Fruit fly (Drosophila melanogaster) whole organism, larva: ENCODE data around the gene RpS8.

Experiments used
- noc ChIP-seq: fragments of 200-800 bp; sonication (Bioruptor generic); optimal IDR thresholded peaks from 3 replicates; lab custom pipeline; 2019; ENCODE audit warnings: missing biosample characterization, mild to moderate bottlenecking, missing genetic modification characterization, moderate library complexity

The RpS8 gene

DNA sequence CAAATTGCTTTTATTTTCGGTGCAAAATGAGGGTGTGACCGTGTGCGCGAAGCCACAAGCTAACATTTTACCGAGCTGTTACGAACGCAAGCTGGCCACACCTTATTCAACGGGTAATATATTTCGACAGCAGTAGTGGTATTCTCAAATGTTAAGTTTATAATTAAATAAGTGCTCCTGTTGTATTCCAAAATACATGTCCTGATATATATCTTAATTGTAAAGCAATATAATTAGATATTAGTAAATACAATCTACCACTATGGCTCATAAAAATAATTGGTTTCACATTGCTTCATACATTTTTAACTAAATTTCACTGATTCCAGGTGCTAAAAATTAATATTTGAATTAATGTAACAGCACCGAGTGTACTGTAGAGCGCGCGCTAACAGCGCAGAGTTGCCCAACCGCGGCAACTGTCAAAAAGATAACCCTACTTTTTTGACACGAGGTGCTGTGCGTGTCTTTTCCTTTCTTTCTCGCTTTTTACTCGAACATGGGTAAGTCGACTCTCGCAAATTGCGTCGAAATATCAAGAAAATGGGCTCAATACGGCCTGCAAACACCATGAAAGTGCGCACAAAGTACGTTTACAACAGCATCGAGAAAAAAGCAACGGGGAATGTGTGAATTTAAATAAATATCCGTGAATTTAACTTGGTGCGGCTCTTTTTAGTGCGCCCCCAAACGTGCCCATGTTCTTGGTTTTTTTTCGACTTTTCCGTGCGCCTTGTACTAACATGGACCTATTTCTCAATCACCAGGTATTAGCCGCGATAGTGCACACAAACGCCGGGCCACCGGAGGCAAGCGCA, at the start of gene RpS8, which contains the start of gene CG15514:
RpS8 (plus strand) TSS at position 151 of the 818 bp plus-strand sequence.
CG15514 (minus strand) TSS at position 63 of the 818 bp plus-strand sequence.
- peak; percentile 68 for TF ChIP-seq noc (tag; lab: Kevin White, UChicago)

DNA sequence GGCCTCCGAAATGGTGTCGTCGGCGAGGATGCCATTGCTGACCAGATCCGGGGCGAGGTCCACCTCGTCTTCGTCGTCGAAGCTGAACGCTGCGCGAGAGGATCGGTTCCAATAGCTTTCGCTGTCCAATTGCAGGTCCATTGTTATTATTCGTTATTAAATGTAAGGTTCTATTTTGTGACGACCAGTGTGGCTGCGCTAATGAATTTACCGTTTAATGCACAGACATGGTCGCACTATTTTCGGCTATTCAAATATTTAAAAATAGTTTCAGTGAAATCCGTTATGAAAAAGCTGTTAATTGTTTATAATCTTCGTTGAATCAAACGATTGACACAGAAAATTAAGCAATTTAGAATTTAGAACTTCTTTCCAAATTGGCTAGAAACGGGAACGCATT, 45.1 kb upstream of the RpS8 start, which contains the start of gene Vps16B:
Vps16B (minus strand) TSS at position 186 of the 400 bp plus-strand sequence.
- TF ChIP-seq noc (tag; lab: Kevin White, UChicago): no peak

DNA sequence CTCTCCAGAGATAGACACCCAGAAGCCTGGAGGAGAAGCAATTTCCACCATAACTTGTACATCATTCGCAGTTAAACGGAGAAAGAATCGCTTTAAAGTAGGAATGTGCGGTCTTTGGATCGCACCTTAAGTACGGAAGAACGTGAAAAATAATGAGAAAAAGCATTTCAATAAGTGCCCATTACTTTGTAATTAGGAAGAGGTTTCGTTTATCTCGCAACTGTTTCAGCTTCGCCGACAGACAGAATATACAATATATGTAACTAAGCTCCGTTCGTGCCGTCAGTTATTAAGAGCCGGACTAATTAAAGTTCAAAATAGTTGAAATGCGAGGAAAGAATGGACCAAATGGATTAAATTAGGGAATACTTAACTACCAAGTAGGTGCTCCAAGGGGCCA, 43.7 kb upstream of the RpS8 start, which contains the start of gene CG7829:
CG7829 (minus strand) TSS at position 101 of the 400 bp plus-strand sequence.
- TF ChIP-seq noc (tag; lab: Kevin White, UChicago): no peak

DNA sequence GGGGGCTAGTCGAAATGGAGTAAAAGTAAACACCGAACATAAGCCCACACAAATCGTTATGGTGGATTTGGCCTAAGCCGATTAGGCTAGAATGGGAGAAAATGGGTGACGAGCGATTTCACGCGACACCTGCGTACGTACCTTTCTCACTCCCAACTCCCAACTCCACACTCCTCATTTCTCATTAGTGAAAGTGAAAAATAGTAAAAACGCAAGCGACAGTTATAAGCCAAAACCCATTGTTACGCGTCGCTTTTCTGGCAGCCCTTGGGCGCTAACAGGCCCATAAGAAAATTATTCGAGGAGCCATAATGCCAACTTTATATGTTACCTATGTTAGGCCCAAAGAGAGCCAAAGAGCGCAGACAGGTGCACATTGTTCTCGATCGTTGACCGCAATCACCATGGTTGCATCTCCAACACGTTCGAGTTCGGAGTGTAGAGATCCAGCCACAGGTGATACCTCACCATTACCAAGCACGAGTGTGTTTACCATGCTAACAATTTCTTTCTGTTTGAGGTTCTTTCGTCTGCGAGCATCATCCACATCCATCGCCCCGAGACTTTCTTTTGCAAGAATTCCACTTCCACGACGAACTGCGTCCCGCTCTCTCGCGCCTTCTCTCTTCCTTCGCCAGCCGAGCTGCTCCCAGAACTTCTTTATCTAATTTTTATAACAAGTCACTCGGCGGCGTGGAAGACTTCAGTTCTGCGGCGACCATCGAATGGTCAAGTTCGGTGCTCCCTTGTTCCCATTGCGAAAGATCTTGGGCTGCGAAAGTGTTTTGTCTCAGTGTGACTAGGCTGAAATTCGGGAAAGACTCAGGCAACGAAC, 42.7 kb upstream of the RpS8 start, which contains the start of gene neo:
neo (plus strand) TSS at position 698 of the 835 bp plus-strand sequence.
- TF ChIP-seq noc (tag; lab: Kevin White, UChicago): no peak

DNA sequence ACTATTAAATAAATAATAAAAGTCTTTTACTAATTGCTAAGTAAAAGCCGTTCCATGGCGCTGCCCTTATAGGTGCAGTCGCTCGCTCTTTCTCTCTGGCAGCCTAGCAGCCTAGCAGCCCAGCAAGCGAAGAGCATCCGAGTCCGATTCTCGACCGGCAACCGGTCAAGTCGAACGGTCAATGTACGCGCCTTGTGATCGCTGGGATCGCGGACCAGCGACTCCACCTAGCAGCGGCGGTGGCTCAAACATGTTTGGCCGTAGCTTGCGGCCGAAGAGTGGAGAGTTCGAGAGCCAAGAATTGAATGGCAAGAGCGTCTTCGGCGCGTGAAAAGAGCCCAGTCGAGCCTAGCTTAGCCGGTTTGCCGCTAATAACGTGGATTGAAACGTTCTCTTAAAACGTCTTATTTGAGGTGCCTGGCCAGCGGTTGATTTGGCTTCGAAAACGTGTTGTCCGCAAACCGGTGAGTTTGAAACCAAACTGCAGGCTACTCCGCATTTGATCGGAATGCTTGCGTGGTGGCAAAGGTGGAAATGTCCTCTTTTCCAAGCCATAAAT, 32.1 kb upstream of the RpS8 start:
- no peak for TF ChIP-seq noc (tag; lab: Kevin White, UChicago)

DNA sequence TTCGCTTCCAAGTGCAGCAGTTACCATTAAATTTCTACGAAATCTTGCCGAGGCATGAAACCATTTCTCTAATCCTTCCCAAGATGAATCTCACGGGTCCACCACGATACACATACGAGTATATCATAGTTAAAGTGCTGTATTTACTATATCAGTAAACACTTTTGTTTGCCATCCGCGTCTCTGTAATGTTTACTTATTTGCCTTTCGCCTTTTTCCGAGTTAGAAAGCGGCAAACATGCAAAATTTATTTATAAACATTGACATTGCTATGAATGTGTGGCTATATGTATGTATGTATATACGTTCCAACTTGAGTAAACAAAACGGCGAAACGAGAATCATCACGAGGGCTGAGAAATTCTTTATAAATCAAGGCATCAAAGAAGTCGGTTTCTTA, 30.5 kb upstream of the RpS8 start:
- peak; percentile 61 for TF ChIP-seq noc (tag; lab: Kevin White, UChicago)

DNA sequence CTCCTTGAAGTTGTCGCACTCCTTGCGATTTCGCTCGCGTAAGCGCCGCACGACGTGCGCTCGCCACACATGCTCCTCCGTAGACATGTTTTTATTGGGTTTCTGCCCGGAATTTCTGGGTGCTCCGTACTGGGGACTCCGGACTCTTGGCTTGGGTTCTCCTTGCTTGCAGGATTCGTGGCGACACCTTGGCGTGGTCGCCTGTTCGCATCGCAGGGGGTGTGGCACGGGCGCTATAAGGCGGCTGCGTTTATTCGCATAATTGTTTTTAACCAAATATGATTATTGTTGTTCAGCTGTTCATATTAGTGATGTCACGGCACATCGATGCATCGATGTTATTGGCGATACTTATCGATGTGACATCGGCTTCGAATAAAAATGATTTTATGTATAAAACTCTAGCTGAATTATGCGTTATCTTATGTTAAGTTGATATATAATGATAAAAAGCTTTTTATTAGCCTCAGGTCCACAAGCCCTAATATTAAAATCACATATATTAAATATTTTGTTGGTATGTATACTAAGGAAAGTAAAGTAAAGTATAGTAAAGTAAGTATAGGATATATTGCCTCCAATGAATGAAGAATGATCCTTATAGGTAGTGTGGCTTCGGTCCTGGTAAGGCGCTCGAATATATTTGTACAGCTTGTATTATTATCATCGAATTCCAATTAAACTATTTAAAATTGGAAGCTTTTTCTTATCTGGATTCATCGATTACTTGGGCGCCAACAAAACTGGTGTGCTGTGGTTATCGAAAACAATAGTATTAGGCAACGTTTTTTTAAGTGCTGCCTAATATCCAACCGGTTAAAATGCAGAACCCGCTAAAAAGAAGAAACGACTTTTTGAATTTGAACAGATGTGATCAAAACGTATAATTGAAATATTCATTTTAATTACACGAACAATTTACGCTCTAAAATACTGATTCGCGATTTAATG, 26.3 kb upstream of the RpS8 start, which contains the start of gene Atg16:
Atg16 (minus strand) TSS at position 343 of the 951 bp plus-strand sequence.
- TF ChIP-seq noc (tag; lab: Kevin White, UChicago): no peak

DNA sequence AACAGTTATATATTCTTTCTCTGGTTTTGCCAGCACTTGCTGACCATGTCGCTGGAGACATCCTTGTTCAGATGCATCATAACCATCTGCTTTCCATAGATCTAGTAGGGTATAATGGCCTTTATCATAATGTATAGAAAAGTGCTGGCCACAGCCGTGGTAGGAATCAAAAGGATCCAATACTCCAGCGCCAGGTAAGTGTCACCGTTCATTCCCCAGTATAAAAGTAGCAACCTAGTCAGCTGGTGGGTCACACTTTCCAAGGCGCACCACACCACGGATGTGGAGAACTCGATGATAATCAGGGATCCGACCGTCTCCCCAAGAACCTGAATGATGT, 25.7 kb upstream of the RpS8 start, which contains the start of gene Prtl99C:
Prtl99C (plus strand) TSS at position 241 of the 340 bp plus-strand sequence.
- no peak for TF ChIP-seq noc (tag; lab: Kevin White, UChicago)

DNA sequence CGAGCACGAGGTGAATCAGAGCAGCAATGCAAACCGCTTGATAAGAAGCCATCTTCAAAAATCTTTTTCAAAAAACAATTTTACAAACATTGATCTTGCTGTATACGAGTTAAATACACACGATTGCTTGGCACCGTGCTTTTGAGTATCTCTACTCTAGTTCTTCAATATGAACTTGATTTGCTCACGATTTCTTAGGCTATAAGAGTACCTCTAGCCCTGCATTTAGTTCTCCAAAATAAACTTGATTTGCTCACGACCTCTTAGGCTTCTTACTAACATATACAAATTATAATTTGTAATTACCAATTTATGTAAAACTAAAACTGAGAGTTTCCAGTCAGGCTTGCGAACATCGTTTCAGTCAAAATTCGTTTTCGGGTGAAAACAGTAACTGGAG, 25.2 kb upstream of the RpS8 start, which contains the start of gene CG42592:
CG42592 (minus strand) TSS at position 101 of the 400 bp plus-strand sequence.
- TF ChIP-seq noc (tag; lab: Kevin White, UChicago): no peak

DNA sequence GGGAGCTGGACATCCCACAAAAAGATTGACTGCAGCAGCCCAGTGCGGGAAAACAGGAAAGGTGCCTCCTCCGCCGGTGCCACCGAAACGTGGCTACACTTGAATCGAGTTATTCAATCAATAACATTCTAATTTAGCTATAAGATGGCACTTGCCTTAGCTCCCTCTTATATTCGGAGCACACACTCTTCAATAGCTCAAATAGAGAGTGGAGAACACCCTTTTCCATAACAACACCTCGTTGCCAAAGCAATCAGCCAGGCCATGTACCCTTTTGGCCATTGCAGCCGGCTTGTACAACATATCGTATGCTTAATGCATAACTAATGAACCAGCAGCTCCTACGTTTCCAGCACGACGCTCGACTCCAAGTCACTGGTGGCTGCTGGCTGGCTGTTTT, 23.6 kb upstream of the RpS8 start:
- TF ChIP-seq noc (tag; lab: Kevin White, UChicago): no peak

DNA sequence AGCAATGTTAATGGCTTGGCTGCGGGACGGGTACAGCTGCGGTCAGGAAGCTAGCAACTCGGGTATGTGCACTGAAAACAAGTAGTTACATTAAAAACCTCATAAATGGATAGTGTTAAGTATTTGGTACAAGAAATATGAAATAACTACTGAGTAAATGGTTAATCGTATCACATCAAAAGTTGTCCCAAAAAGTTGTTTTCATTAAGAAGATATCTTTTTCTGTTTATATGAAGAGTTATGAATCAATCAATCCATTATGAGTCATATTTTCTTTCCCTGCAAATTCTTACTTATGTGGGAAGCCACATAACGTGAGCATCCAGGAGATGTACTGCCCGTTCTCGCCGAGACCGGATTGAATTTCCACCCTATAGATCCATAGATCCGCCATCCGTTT, 22.6 kb upstream of the RpS8 start:
- TF ChIP-seq noc (tag; lab: Kevin White, UChicago): no peak

DNA sequence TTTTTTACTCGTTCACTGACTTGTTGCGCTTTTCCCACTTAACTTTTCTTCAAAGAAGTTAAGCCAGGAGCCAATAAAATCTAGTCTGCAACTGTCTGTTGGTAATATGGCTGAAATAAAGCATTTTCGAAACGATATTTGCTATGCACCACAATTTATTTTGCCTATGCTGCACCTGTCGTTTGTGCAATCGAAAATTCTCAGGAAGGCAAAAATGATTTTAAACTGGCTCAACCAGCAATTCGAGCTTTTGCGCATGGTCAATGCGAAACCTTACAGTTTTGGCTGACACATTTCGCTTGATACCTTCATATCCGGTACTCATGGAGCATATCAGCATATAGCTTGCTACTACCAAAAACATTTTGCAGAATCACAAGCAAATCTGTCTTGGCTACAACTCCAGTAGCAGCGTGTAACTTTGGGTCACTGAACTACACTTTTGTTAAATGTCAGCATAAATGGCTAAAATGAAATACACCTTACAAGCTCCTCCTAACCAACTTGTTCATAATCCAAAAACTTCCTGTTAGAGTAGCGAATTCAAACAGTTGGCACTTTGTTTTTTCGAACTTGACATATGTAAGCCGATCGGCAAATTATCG, 21.6 kb upstream of the RpS8 start:
- no peak for TF ChIP-seq noc (tag; lab: Kevin White, UChicago)

DNA sequence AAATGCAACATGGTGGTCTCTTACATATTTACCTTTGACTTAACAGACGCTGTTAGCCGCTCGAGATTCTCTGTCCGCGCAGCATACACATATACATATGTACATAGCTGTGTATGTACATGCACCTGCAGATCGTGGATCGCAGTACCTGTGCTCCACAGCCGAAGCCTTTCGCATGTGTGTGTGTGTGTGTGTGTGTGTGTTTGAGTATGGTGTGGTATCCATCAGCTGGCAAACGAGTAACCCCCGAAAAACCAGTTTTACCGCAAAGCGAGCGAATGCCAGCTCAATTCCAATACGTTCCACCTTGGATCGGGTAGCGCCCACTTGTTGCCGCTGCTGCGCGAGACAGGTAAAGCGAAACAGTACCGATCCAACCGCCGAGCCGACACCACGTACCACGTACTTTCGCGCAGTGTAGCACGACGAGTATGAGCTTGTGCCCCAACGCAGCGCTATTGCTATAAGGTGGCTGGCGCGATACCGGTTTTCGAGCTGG, 20.0 kb upstream of the RpS8 start, which contains the start of gene Cad99C:
Cad99C (plus strand) TSS at position 365 of the 499 bp plus-strand sequence.
- no peak for TF ChIP-seq noc (tag; lab: Kevin White, UChicago)

DNA sequence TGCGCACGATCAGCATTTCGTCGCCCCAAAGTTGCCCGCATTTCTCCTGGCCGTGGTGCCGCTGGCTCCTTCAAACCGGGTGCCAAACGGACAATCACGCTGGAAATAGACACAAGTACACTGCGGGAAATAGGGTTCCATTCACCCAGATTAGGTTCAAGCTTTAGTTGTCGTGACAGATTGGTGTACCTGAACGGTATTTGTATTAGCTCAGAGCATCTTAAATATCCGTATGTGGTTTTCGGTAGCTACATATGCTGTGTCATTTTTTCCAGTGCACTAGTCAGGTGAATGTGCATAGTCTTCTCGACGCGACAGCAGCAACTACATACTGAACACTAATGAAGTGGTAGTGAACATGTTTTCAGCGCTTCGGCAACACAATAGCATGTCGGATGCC, 14.3 kb upstream of the RpS8 start:
- TF ChIP-seq noc (tag; lab: Kevin White, UChicago): no peak
